Worm (Caenorhabditis elegans) whole organism, L4/young adult: ENCODE results near the gene T19D7.7.

ENCODE experiments used
- W03F9.2 ChIP-seq: fragments of 150-350 bp; optimal IDR thresholded peaks from 2 replicates; lab custom pipeline; 2014; ENCODE audit warnings: missing biosample characterization, missing genetic modification characterization
- dao-5 ChIP-seq: sonication (generic microtip); optimal IDR thresholded peaks from 2 replicates; lab custom pipeline; 2016; ENCODE audit warnings: missing genotype, missing genetic modification characterization, moderate library complexity, missing compliant biosample characterization
- him-1 ChIP-seq: sonication (generic microtip); optimal IDR thresholded peaks from 2 replicates; lab custom pipeline; 2016; ENCODE audit warnings: missing genotype, missing genetic modification reagents, missing genetic modification characterization, missing compliant biosample characterization

DNA sequence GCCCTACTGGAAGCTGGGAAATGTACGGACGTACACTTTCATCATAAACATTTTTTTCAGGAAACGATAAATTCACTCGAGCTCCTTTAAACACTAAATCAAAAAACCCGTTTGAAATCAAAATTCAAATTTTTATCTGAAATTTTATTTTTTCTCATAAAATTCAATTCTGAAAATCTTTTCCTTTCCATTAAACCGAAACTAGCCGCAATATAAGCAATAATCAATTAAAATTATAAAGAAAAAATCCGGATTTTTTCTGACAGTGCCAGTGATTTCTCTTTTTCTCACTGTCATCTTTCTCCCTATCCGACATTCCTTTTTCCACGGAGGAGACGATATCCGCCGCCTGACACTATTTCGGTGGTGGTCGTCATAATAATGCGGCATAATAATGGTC, 24.9 kb downstream of the T19D7.7 start, which contains the start of gene lpr-7:
- TF ChIP-seq him-1 (tag; lab: Kevin White, UChicago), result no peak
- TF ChIP-seq W03F9.2 (tag; lab: Kevin White, UChicago), result no peak
- no peak for TF ChIP-seq dao-5 (tag; lab: Kevin White, UChicago)
